Worm (Caenorhabditis elegans): ENCODE measurements around the gene F45H10.5.

F45H10.5 gene

ce11 chrII:13469043-13469652 lies 32.5 kb upstream of the F45H10.5 start, which contains the start of gene E01G4.3:
TSS of gene E01G4.3 (minus strand) at chrII:13469602.
- peak; percentile 39 for TF ChIP-seq ztf-4 (tag; optimal IDR thresholded peaks at IDR 0.05)
- TF ChIP-seq zag-1 (tag; optimal IDR thresholded peaks at IDR 0.05) = no peak
- peak; percentile 86 for TF ChIP-seq nhr-85 (tag)
- no peak for TF ChIP-seq ama-1 (optimal IDR thresholded peaks at IDR 0.05)
- TF ChIP-seq mep-1 (tag; optimal IDR thresholded peaks at IDR 0.05) = peak; percentile 53
- peak; percentile 96 for TF ChIP-seq unc-130 (tag; optimal IDR thresholded peaks at IDR 0.05)
- peak; percentile 54 for TF ChIP-seq nhr-11 (tag; optimal IDR thresholded peaks at IDR 0.05)
- TF ChIP-seq swsn-7 (tag; optimal IDR thresholded peaks at IDR 0.05) = peak; percentile 32
- no peak for TF ChIP-seq ceh-63 (GFP tag; optimal IDR thresholded peaks at IDR 0.05)
- no peak for TF ChIP-seq nhr-84 (tag; optimal IDR thresholded peaks at IDR 0.05)
- no peak for TF ChIP-seq ceh-88 (GFP tag; IDR thresholded peaks at IDR 0.05)
- peak; percentile 69 for TF ChIP-seq blmp-1 (tag; optimal IDR thresholded peaks at IDR 0.05)
- peak; percentile 84 for TF ChIP-seq snu-23 (GFP tag; optimal IDR thresholded peaks at IDR 0.05)
- TF ChIP-seq hpl-2 (GFP tag; optimal IDR thresholded peaks at IDR 0.05) = no peak
- TF ChIP-seq jun-1 (tag; optimal IDR thresholded peaks at IDR 0.05) = peak; percentile 82
- peak; percentile 71 for TF ChIP-seq tbx-2 (tag; optimal IDR thresholded peaks at IDR 0.05)
- no peak for TF ChIP-seq unc-86 (tag; optimal IDR thresholded peaks at IDR 0.05)
- peak; percentile 91 for TF ChIP-seq lin-14 (GFP tag; optimal IDR thresholded peaks at IDR 0.05)
- no peak for TF ChIP-seq lin-13 (GFP tag; optimal IDR thresholded peaks at IDR 0.05)
- TF ChIP-seq dpl-1 (GFP tag; optimal IDR thresholded peaks at IDR 0.05) = peak in 1 of 3 experiments; percentile 30
- TF ChIP-seq unc-98 (GFP tag; IDR thresholded peaks at IDR 0.05) = 0 out of 2 replicates have a peak, but pooled peaks have one; percentile 25
- TF ChIP-seq xbp-1 (tag; optimal IDR thresholded peaks at IDR 0.05) = peak; percentile 47
- no peak for TF ChIP-seq aly-2 (tag; optimal IDR thresholded peaks at IDR 0.05)
- TF ChIP-seq nhr-47 (tag; optimal IDR thresholded peaks at IDR 0.05) = peak; percentile 52
- peak; percentile 45 for TF ChIP-seq C16A3.4 (tag; optimal IDR thresholded peaks at IDR 0.05)
- TF ChIP-seq elt-2 (tag; optimal IDR thresholded peaks at IDR 0.05) = peak; percentile 97
- TF ChIP-seq nhr-90 (tag; optimal IDR thresholded peaks at IDR 0.05; ENCODE audit: poor library complexity) = peak; percentile 58
- peak; percentile 30 for TF ChIP-seq skn-1 (tag; optimal IDR thresholded peaks at IDR 0.05)
- no peak for TF ChIP-seq tlp-1 (tag; optimal IDR thresholded peaks at IDR 0.05)
- peak in 1 of 2 experiments; percentile 16 for TF ChIP-seq egl-27 (tag; optimal IDR thresholded peaks at IDR 0.05)
- TF ChIP-seq elt-3 (tag; optimal IDR thresholded peaks at IDR 0.05) = peak in 5 of 6 experiments; percentile 33 to 83 (median 52)
- TF ChIP-seq nhr-19 (GFP tag; conservative IDR thresholded peaks at IDR 0.05) = peak; percentile 90
- TF ChIP-seq nhr-20 (tag; optimal IDR thresholded peaks at IDR 0.05) = peak; percentile 94
- TF ChIP-seq hlh-17 (GFP tag; optimal IDR thresholded peaks at IDR 0.05; ENCODE audit: borderline replicate concordance) = no peak
- peak in 1 of 2 experiments; percentile 74 for TF ChIP-seq lin-35 (GFP tag; optimal IDR thresholded peaks at IDR 0.05)
- TF ChIP-seq C04F5.9 (tag; optimal IDR thresholded peaks at IDR 0.05) = no peak
- peak; percentile 91 for TF ChIP-seq nhr-71 (tag; optimal IDR thresholded peaks at IDR 0.05)
- peak; percentile 40 to 73 for TF ChIP-seq lsy-2 (tag; optimal IDR thresholded peaks at IDR 0.05)
- peak; percentile 1 for TF ChIP-seq lin-39 (tag; optimal IDR thresholded peaks at IDR 0.05)
- no peak for TF ChIP-seq mef-2 (tag; optimal IDR thresholded peaks at IDR 0.05)
- TF ChIP-seq fos-1 (tag; optimal IDR thresholded peaks at IDR 0.05) = no peak
- no peak for TF ChIP-seq nhr-28 (tag; optimal IDR thresholded peaks at IDR 0.05)
- TF ChIP-seq sox-4 (tag; optimal IDR thresholded peaks at IDR 0.05) = no peak
- TF ChIP-seq rnt-1 (tag; optimal IDR thresholded peaks at IDR 0.05) = peak; percentile 73
- TF ChIP-seq efl-1 (optimal IDR thresholded peaks at IDR 0.05) = peak; percentile 34 to 41
- peak; percentile 1 to 76 for TF ChIP-seq efl-1 (GFP tag; optimal IDR thresholded peaks at IDR 0.05 in 1 of 2)
- TF ChIP-seq ceh-8 (GFP tag; optimal IDR thresholded peaks at IDR 0.05) = no peak
- no peak for TF ChIP-seq vab-15 (tag; optimal IDR thresholded peaks at IDR 0.05)
- TF ChIP-seq mdl-1 (tag; optimal IDR thresholded peaks at IDR 0.05) = peak in 1 of 2 experiments; percentile 87
